Fruit fly (Drosophila melanogaster) whole organism, embryonic: ENCODE results near the gene CG32061.

Experiments
- Atf6 ChIP-seq: fragments of 200-800 bp; sonication (Bioruptor generic); IDR thresholded peaks from 2 replicates; pipeline ENCODE4 v1.3.6; 2022; ENCODE audit warnings: missing biosample characterization, missing genetic modification characterization
- C15 ChIP-seq: fragments of 200-800 bp; sonication (Bioruptor generic); IDR thresholded peaks from 3 replicates; pipeline ENCODE4 v1.3.6; 2022; ENCODE audit warnings: missing biosample characterization, missing genetic modification characterization
- CG10565 ChIP-seq: fragments of 200-800 bp; sonication (Bioruptor generic); optimal IDR thresholded peaks from 3 replicates; lab custom pipeline; 2016; ENCODE audit warnings: missing biosample characterization, mild to moderate bottlenecking, missing genetic modification characterization
- CG11456 ChIP-seq: fragments of 200-800 bp; sonication (Bioruptor generic); IDR thresholded peaks from 3 replicates; pipeline ENCODE4 v1.3.6; 2022; ENCODE audit warnings: missing biosample characterization, missing genetic modification characterization
- CG11696 ChIP-seq: fragments of 200-800 bp; sonication (Bioruptor generic); IDR thresholded peaks from 2 replicates; pipeline ENCODE4 v1.3.6; 2022; ENCODE audit warnings: missing biosample characterization, missing genetic modification characterization
- CG15073 ChIP-seq: fragments of 200-800 bp; sonication (Bioruptor generic); optimal IDR thresholded peaks from 2 replicates; lab custom pipeline; 2016; ENCODE audit warnings: missing biosample characterization, missing genetic modification characterization
- CG16779 ChIP-seq: fragments of 200-800 bp; sonication (Bioruptor generic); IDR thresholded peaks from 2 replicates; pipeline ENCODE4 v1.3.6; 2022; ENCODE audit warnings: missing biosample characterization, missing genetic modification characterization
- CG16815 ChIP-seq: fragments of 200-800 bp; sonication (Bioruptor generic); optimal IDR thresholded peaks from 3 replicates; lab custom pipeline; 2017; ENCODE audit warnings: missing biosample characterization, mild to moderate bottlenecking, missing genetic modification characterization
- CG18599 ChIP-seq: fragments of 200-800 bp; sonication (Bioruptor generic); optimal IDR thresholded peaks from 3 replicates; lab custom pipeline; 2017; ENCODE audit warnings: missing biosample characterization, missing genetic modification characterization, mild to moderate bottlenecking, moderate library complexity, missing genetic modification reagents
- CG18764 ChIP-seq: fragments of 200-800 bp; sonication (Bioruptor generic); optimal IDR thresholded peaks from 3 replicates; lab custom pipeline; 2016; ENCODE audit warnings: missing biosample characterization, missing genetic modification characterization
- CG30020 ChIP-seq: fragments of 200-800 bp; optimal IDR thresholded peaks from 2 replicates; lab custom pipeline; 2019; ENCODE audit warnings: missing biosample characterization, mild to moderate bottlenecking, missing genetic modification characterization, moderate library complexity
- CG32767 ChIP-seq: fragments of 200-800 bp; sonication (Bioruptor generic); IDR thresholded peaks from 2 replicates; pipeline ENCODE4 v1.3.6; 2022; ENCODE audit warnings: missing biosample characterization, missing genetic modification characterization
- CG3281 ChIP-seq: fragments of 200-800 bp; sonication (Bioruptor generic); optimal IDR thresholded peaks from 3 replicates; lab custom pipeline; 2017; ENCODE audit warnings: missing biosample characterization, mild to moderate bottlenecking, missing genetic modification characterization
- CG43689 ChIP-seq: fragments of 200-800 bp; sonication (Bioruptor generic); IDR thresholded peaks from 2 replicates; pipeline ENCODE4 v1.3.6; 2022; ENCODE audit warnings: missing biosample characterization, missing genetic modification characterization
- CG4854 ChIP-seq: fragments of 200-800 bp; sonication (Bioruptor generic); optimal IDR thresholded peaks from 2 replicates; lab custom pipeline; 2016; ENCODE audit warnings: missing biosample characterization, missing genetic modification characterization, inconsistent platforms
- CG5953 ChIP-seq: fragments of 200-800 bp; sonication (Bioruptor generic); IDR thresholded peaks from 2 replicates; pipeline ENCODE4 v1.3.6; 2022; ENCODE audit warnings: missing biosample characterization, missing genetic modification characterization
- CG7786 ChIP-seq: fragments of 200-800 bp; sonication (Bioruptor generic); optimal IDR thresholded peaks from 2 replicates; lab custom pipeline; 2016; ENCODE audit warnings: missing biosample characterization, missing genetic modification characterization
- CG7839 ChIP-seq: fragments of 200-800 bp; sonication (Bioruptor generic); optimal IDR thresholded peaks from 3 replicates; lab custom pipeline; 2018; ENCODE audit warnings: missing biosample characterization, mild to moderate bottlenecking, missing genetic modification characterization, moderate library complexity
- CG8388 ChIP-seq: fragments of 200-800 bp; sonication (Bioruptor generic); optimal IDR thresholded peaks from 2 replicates; lab custom pipeline; 2019; ENCODE audit warnings: missing biosample characterization, mild to moderate bottlenecking, missing genetic modification characterization, moderate library complexity
- CTCF ChIP-seq: fragments of 200-800 bp; sonication (Bioruptor generic); optimal IDR thresholded peaks from 2 replicates; lab custom pipeline; 2017; ENCODE audit warnings: missing biosample characterization, mild to moderate bottlenecking, missing genetic modification characterization, moderate library complexity
- Dad ChIP-seq: fragments of 200-800 bp; sonication (Bioruptor generic); optimal IDR thresholded peaks from 3 replicates; lab custom pipeline; 2016; ENCODE audit warnings: missing biosample characterization, missing genetic modification characterization
- Deaf1 ChIP-seq: fragments of 200-800 bp; optimal IDR thresholded peaks from 3 replicates; lab custom pipeline; 2019; ENCODE audit warnings: missing biosample characterization, mild to moderate bottlenecking, missing genetic modification characterization, moderate library complexity
- Ets65A ChIP-seq: fragments of 200-800 bp; sonication (Bioruptor generic); peaks from one replicate; lab custom pipeline; 2016; ENCODE audit warnings: missing biosample characterization, missing genetic modification characterization
- H2.0 ChIP-seq: fragments of 200-800 bp; sonication (Bioruptor generic); IDR thresholded peaks from 2 replicates; pipeline ENCODE4 v1.3.6; 2022; ENCODE audit warnings: missing biosample characterization, missing genetic modification characterization
- HHEX ChIP-seq: fragments of 200-800 bp; sonication (Bioruptor generic); optimal IDR thresholded peaks from 3 replicates; lab custom pipeline; 2017; ENCODE audit warnings: missing biosample characterization, mild to moderate bottlenecking, missing genetic modification characterization, missing genetic modification reagents
- NK7.1 ChIP-seq: fragments of 200-800 bp; sonication (Bioruptor generic); optimal IDR thresholded peaks from 3 replicates; lab custom pipeline; 2016; ENCODE audit warnings: missing biosample characterization, missing genetic modification characterization
- Neu2 ChIP-seq: fragments of 200-800 bp; sonication (Bioruptor generic); optimal IDR thresholded peaks from 3 replicates; lab custom pipeline; 2016; ENCODE audit warnings: missing biosample characterization, missing genetic modification characterization, borderline replicate concordance
- Oli ChIP-seq: fragments of 200-800 bp; sonication (Bioruptor generic); optimal IDR thresholded peaks from 2 replicates; lab custom pipeline; 2018; ENCODE audit warnings: missing biosample characterization, mild to moderate bottlenecking, missing genetic modification characterization, moderate library complexity
- Ptx1 ChIP-seq: fragments of 200-800 bp; sonication (Bioruptor generic); IDR thresholded peaks from 2 replicates; pipeline ENCODE4 v1.3.6; 2022; ENCODE audit warnings: missing biosample characterization, missing genetic modification characterization
- aop ChIP-seq: fragments of 200-800 bp; sonication (Bioruptor generic); IDR thresholded peaks from 2 replicates; pipeline ENCODE4 v1.3.6; 2022; ENCODE audit warnings: missing biosample characterization, missing genetic modification characterization
- bigmax ChIP-seq: fragments of 200-800 bp; sonication (Bioruptor generic); optimal IDR thresholded peaks from 2 replicates; lab custom pipeline; 2018; ENCODE audit warnings: missing biosample characterization, mild to moderate bottlenecking, missing genetic modification characterization
- cg ChIP-seq: fragments of 200-800 bp; sonication (Bioruptor generic); optimal IDR thresholded peaks from 3 replicates; lab custom pipeline; 2019; ENCODE audit warnings: missing biosample characterization, mild to moderate bottlenecking, missing genetic modification characterization, moderate library complexity
- croc ChIP-seq: fragments of 200-800 bp; sonication (Bioruptor generic); conservative IDR thresholded peaks from 3 replicates; pipeline ENCODE4 v1.3.6; 2022; ENCODE audit warnings: missing biosample characterization, missing genetic modification characterization
- dpn ChIP-seq, 2 experiments: fragments of 200-800 bp; sonication (Bioruptor generic); optimal IDR thresholded peaks; 3 replicates each; lab custom pipeline; 2016; ENCODE audit warnings: missing biosample characterization in 2 of 2, missing genetic modification characterization in 2 of 2
- dysf ChIP-seq: fragments of 200-800 bp; sonication (Bioruptor generic); IDR thresholded peaks from 3 replicates; pipeline ENCODE4 v1.3.6; 2022; ENCODE audit warnings: missing biosample characterization, missing genetic modification characterization
- fd102C ChIP-seq: fragments of 200-800 bp; sonication (Bioruptor generic); optimal IDR thresholded peaks from 2 replicates; lab custom pipeline; 2018; ENCODE audit warnings: missing biosample characterization, mild to moderate bottlenecking, missing genetic modification characterization, moderate library complexity
- fd3F ChIP-seq: fragments of 200-800 bp; sonication (Bioruptor generic); optimal IDR thresholded peaks from 2 replicates; lab custom pipeline; 2018; ENCODE audit warnings: missing biosample characterization, mild to moderate bottlenecking, missing genetic modification characterization, moderate library complexity
- ftz-f1 ChIP-seq: fragments of 200-800 bp; sonication (Bioruptor generic); optimal IDR thresholded peaks from 2 replicates; lab custom pipeline; 2016; ENCODE audit warnings: missing biosample characterization, missing genetic modification characterization
- hbn ChIP-seq: fragments of 200-800 bp; sonication (Bioruptor generic); IDR thresholded peaks from 2 replicates; pipeline ENCODE4 v1.3.6; 2022; ENCODE audit warnings: missing biosample characterization, missing genetic modification characterization; ENCODE audit not compliant: partially characterized antibody
- klu ChIP-seq: fragments of 200-800 bp; sonication (Bioruptor generic); IDR thresholded peaks from 2 replicates; pipeline ENCODE4 v1.3.6; 2022; ENCODE audit warnings: missing biosample characterization, missing genetic modification characterization
- lmd ChIP-seq: fragments of 200-800 bp; sonication (Bioruptor generic); IDR thresholded peaks from 2 replicates; pipeline ENCODE4 v1.3.6; 2022; ENCODE audit warnings: missing biosample characterization, missing genetic modification characterization
- luna ChIP-seq: fragments of 200-800 bp; sonication (Bioruptor generic); optimal IDR thresholded peaks from 2 replicates; lab custom pipeline; 2016; ENCODE audit warnings: missing biosample characterization, missing genetic modification characterization
- maf-S ChIP-seq: fragments of 200-800 bp; sonication (Bioruptor generic); optimal IDR thresholded peaks from 2 replicates; lab custom pipeline; 2016; ENCODE audit warnings: missing biosample characterization, missing genetic modification characterization
- nerfin-2 ChIP-seq: fragments of 200-800 bp; sonication (Bioruptor generic); IDR thresholded peaks from 2 replicates; pipeline ENCODE4 v1.3.6; 2022; ENCODE audit warnings: missing biosample characterization, missing genetic modification characterization; ENCODE audit not compliant: partially characterized antibody
- peb ChIP-seq: fragments of 200-800 bp; sonication (Bioruptor generic); IDR thresholded peaks from 2 replicates; pipeline ENCODE4 v1.3.6; 2022; ENCODE audit warnings: missing biosample characterization, missing genetic modification characterization
- sens ChIP-seq: fragments of 200-800 bp; sonication (Bioruptor generic); peaks from one replicate; lab custom pipeline; 2016; ENCODE audit warnings: missing biosample characterization, missing genetic modification characterization
- sisA ChIP-seq: fragments of 200-800 bp; sonication (Bioruptor generic); IDR thresholded peaks from 2 replicates; pipeline ENCODE4 v1.3.6; 2022; ENCODE audit warnings: missing biosample characterization, missing genetic modification characterization
- sna ChIP-seq: fragments of 200-800 bp; sonication (Bioruptor generic); IDR thresholded peaks from 2 replicates; pipeline ENCODE4 v1.3.6; 2022; ENCODE audit warnings: missing biosample characterization, missing genetic modification characterization; ENCODE audit not compliant: partially characterized antibody
- tgo ChIP-seq: fragments of 200-800 bp; sonication (Bioruptor generic); IDR thresholded peaks from 3 replicates; pipeline ENCODE4 v1.3.6; 2022; ENCODE audit warnings: missing biosample characterization, missing genetic modification characterization
- ttk ChIP-seq: fragments of 200-800 bp; sonication (Bioruptor generic); IDR thresholded peaks from 2 replicates; pipeline ENCODE4 v2.1.2; 2022; ENCODE audit warnings: missing biosample characterization, missing genetic modification characterization
- unc-4 ChIP-seq: fragments of 200-800 bp; sonication (Bioruptor generic); IDR thresholded peaks from 2 replicates; pipeline ENCODE4 v1.3.6; 2022; ENCODE audit warnings: missing biosample characterization, missing genetic modification characterization; ENCODE audit not compliant: partially characterized antibody
- vnd ChIP-seq: fragments of 200-800 bp; sonication (Bioruptor generic); IDR thresholded peaks from 3 replicates; pipeline ENCODE4 v1.3.6; 2022; ENCODE audit warnings: missing biosample characterization, missing genetic modification characterization; ENCODE audit not compliant: partially characterized antibody
- wdn ChIP-seq: fragments of 200-800 bp; sonication (Bioruptor generic); IDR thresholded peaks from 2 replicates; pipeline ENCODE4 v1.3.6; 2022; ENCODE audit warnings: missing biosample characterization, missing genetic modification characterization

Gene CG32061

dm6 chr3L:10428746-10429145 is 34.9 kb upstream of the CG32061 start (continued):
- TF ChIP-seq sna (GFP tag; lab: Robert Waterston, UW) (no peak), CTCF (no peak), HHEX (no peak), peb (no peak), Neu2 (GFP tag; lab: Kevin White, UChicago) (no peak), wdn (GFP tag; lab: Robert Waterston, UW) (no peak), Deaf1 (no peak), aop (GFP tag; lab: Robert Waterston, UW) (no peak), CG11696 (GFP tag; lab: Robert Waterston, UW) (no peak), CG18599 (no peak), CG10565 (GFP tag; lab: Kevin White, UChicago) (no peak), CG5953 (GFP tag; lab: Robert Waterston, UW) (no peak), klu (GFP tag; lab: Robert Waterston, UW) (no peak), dpn (GFP tag; optimal IDR thresholded peaks at IDR 0.05; lab: Kevin White, UChicago) (peak in 1 of 2 experiments; percentile 42), unc-4 (GFP tag; lab: Robert Waterston, UW) (no peak), fd102C (GFP tag; lab: Kevin White, UChicago) (no peak), Ptx1 (0 out of 2 replicates have a peak, but pooled peaks have one; percentile 14), ttk (GFP tag; lab: Robert Waterston, UW) (no peak; the same call in 1 of the 2 replicates), luna (GFP tag; lab: Kevin White, UChicago) (no peak), Ets65A (GFP tag; lab: Kevin White, UChicago) (no peak), fd3F (GFP tag; lab: Kevin White, UChicago) (no peak), vnd (no peak), maf-S (GFP tag; lab: Kevin White, UChicago) (no peak), CG16779 (GFP tag; lab: Robert Waterston, UW) (no peak), CG16815 (no peak), tgo (GFP tag; lab: Robert Waterston, UW) (no peak), Atf6 (GFP tag; lab: Robert Waterston, UW) (no peak), sens (GFP tag; lab: Kevin White, UChicago) (no peak), ftz-f1 (GFP tag; lab: Kevin White, UChicago) (no peak), CG4854 (no peak), CG11456 (GFP tag; lab: Robert Waterston, UW) (no peak), hbn (no peak), CG30020 (tag; lab: Kevin White, UChicago) (no peak), cg (GFP tag; lab: Kevin White, UChicago) (no peak), CG3281 (GFP tag; lab: Kevin White, UChicago) (no peak), nerfin-2 (GFP tag; lab: Robert Waterston, UW) (no peak), CG32767 (no peak), CG7786 (GFP tag; lab: Kevin White, UChicago) (no peak), lmd (0 out of 2 replicates have a peak, but pooled peaks have one; percentile 35), NK7.1 (GFP tag; lab: Kevin White, UChicago) (no peak), CG15073 (GFP tag; lab: Kevin White, UChicago) (no peak), C15 (GFP tag; lab: Robert Waterston, UW) (no peak), H2.0 (GFP tag; lab: Robert Waterston, UW) (no peak), bigmax (GFP tag; lab: Kevin White, UChicago) (no peak), sisA (no peak), CG8388 (GFP tag; lab: Kevin White, UChicago) (peak; percentile 49), CG7839 (peak; percentile 49), dysf (peak; percentile 48; the same call in 2 of the 3 replicates), CG18764 (GFP tag; lab: Kevin White, UChicago) (no peak), Dad (GFP tag; lab: Kevin White, UChicago) (no peak), CG43689 (GFP tag; lab: Robert Waterston, UW) (no peak), Oli (tag; lab: Kevin White, UChicago) (peak; percentile 74), croc (GFP tag; lab: Robert Waterston, UW) (peak; percentile 43; the same call in 2 of the 3 replicates)
